Worm (Caenorhabditis elegans): Measurements from ENCODE around the gene R02C2.7.

ce11 chrV:260334-260733, 17.9 kb upstream of the R02C2.7 start:
- TF ChIP-seq hlh-30 (tag; optimal IDR thresholded peaks at IDR 0.05; ENCODE audit: insufficient read depth) (no peak), Y22D7AL.16 (tag; optimal IDR thresholded peaks at IDR 0.05) (no peak)
